Worm (Caenorhabditis elegans): ENCODE measurements around the gene C01G6.3.

Gene C01G6.3

DNA sequence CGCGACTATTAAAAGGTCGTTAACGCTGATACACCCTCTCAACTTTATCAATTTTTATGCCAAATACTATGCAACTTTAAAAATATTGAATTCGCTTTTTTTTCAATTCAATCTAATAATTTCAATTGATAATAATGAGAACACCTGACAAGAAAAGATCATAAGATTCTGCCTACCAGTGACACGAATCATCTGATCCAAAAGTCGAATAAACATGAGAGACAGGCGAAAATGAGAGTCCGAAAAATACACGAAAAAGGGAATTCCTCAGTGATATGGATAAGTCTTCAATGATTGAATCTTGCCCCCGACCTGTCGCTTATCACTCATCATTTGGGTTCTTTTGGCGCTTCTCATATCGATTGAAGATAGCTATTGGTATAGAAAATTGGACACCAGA is 28.1 kb upstream of the C01G6.3 start:
- TF ChIP-seq cog-1 (tag; optimal IDR thresholded peaks at IDR 0.05): no peak
- TF ChIP-seq T22C8.4 (GFP tag; IDR thresholded peaks at IDR 0.05): no peak

DNA sequence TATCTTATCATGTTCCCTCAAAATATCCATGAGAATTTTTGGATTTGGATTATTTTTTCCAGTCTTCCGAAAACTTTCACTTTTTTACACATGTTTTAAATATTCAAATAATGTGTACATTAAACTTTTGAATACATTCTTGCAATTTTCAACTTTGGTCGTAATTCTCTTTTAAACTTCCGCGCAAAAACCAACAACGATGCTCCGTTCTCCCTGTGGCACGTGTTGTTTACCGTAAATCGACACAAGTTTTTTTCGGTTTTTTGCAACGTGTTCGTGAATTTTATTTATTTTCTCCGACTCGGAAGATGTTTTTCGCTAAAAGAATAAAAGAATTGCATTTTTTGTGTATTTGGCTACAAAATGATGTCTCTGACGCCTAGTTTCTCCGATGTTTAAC is 26.9 kb upstream of the C01G6.3 start:
- no peak for TF ChIP-seq T22C8.4 (GFP tag; IDR thresholded peaks at IDR 0.05)
- no peak for TF ChIP-seq ztf-29 (GFP tag; IDR thresholded peaks at IDR 0.05)
- TF ChIP-seq ref-1 (GFP tag; conservative IDR thresholded peaks at IDR 0.05): no peak
- TF ChIP-seq cog-1 (tag; optimal IDR thresholded peaks at IDR 0.05): no peak
- no peak for TF ChIP-seq ztf-23 (GFP tag; IDR thresholded peaks at IDR 0.05)
- no peak for TF ChIP-seq tab-1 (GFP tag; IDR thresholded peaks at IDR 0.05)
- no peak for TF ChIP-seq flt-1 (GFP tag; IDR thresholded peaks at IDR 0.05)
- no peak for TF ChIP-seq med-1 (GFP tag; optimal IDR thresholded peaks at IDR 0.05; ENCODE audit: insufficient read depth)
- TF ChIP-seq klf-2 (GFP tag; conservative IDR thresholded peaks at IDR 0.05): no peak

DNA sequence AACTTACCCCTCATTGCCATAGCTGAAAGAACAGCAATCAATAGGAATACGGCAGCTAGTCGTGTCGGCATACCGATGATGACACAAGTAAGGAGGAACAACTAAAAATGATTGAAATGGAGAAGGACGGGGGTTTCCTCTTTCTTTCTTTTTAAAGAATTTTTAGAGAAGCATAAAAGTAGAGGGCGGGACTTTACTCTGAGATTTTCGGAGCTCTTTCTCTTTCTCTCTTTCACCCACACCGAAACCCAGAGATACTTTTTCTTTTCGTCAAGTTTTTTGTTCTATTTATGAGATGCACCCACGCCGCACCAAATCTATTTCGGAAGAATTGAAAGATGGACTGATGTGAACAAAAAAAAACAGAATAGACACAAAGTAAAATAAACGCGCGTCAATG is 23.0 kb upstream of the C01G6.3 start, which contains the start of gene T26C5.5:
TSS of gene T26C5.5 (minus strand) at position 101 of the 400 bp plus-strand sequence.
- TF ChIP-seq ref-1 (GFP tag; conservative IDR thresholded peaks at IDR 0.05) (no peak), klf-2 (GFP tag; conservative IDR thresholded peaks at IDR 0.05) (no peak), med-1 (GFP tag; optimal IDR thresholded peaks at IDR 0.05; ENCODE audit: insufficient read depth) (no peak), flt-1 (GFP tag; IDR thresholded peaks at IDR 0.05) (no peak), cog-1 (tag; optimal IDR thresholded peaks at IDR 0.05) (no peak), T22C8.4 (GFP tag; IDR thresholded peaks at IDR 0.05) (no peak), tab-1 (GFP tag; IDR thresholded peaks at IDR 0.05) (no peak), ztf-29 (GFP tag; IDR thresholded peaks at IDR 0.05) (no peak), ztf-23 (GFP tag; IDR thresholded peaks at IDR 0.05) (no peak)

DNA sequence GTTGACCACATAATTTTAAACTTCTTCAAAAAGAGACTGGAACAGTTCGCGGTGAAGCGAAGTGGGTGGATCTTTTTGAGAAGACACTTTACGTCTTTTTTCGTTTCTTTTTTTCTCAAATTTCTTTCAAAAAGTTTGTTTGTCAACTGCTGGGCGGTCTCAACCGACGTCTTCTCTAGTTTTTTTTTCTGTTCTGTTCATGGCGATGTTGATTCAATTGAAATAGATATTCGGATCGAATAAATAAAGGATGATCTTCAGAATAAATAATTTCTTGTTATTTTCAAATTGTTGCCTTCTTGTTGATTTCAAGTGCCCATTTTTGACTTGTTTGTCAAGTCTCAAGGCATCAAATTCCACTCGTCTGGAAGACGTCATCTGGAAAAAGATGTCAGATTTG is 19.3 kb upstream of the C01G6.3 start, which contains the start of gene T26C5.4:
TSS of gene T26C5.4 (minus strand) at position 101 of the 400 bp plus-strand sequence.
- TF ChIP-seq ztf-23 (GFP tag; IDR thresholded peaks at IDR 0.05): no peak
- TF ChIP-seq T22C8.4 (GFP tag; IDR thresholded peaks at IDR 0.05): no peak
- no peak for TF ChIP-seq ref-1 (GFP tag; conservative IDR thresholded peaks at IDR 0.05)
- no peak for TF ChIP-seq flt-1 (GFP tag; IDR thresholded peaks at IDR 0.05)
- no peak for TF ChIP-seq cog-1 (tag; optimal IDR thresholded peaks at IDR 0.05)
- no peak for TF ChIP-seq med-1 (GFP tag; optimal IDR thresholded peaks at IDR 0.05; ENCODE audit: insufficient read depth)
- TF ChIP-seq ztf-29 (GFP tag; IDR thresholded peaks at IDR 0.05): no peak
- TF ChIP-seq tab-1 (GFP tag; IDR thresholded peaks at IDR 0.05): no peak
- TF ChIP-seq klf-2 (GFP tag; conservative IDR thresholded peaks at IDR 0.05): no peak

DNA sequence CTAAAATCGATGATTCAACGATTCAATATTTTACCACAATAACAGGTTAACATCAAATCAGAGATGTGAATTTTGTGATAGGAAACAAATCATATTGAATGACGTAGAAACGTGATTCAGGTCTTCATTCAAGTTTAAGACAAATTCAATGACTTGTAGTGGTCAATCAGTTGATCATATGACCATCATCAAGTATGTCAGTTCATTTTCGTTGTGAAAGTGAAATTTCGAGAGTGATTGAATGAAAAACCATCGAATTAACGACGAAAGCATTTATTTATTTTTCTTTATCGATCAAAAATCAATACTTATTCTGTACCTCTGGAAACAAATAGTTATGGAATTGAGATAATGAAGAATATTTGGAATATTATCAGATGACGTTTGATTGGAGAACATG is 18.2 kb upstream of the C01G6.3 start:
- TF ChIP-seq ref-1 (GFP tag; conservative IDR thresholded peaks at IDR 0.05) (no peak), cog-1 (tag; optimal IDR thresholded peaks at IDR 0.05) (no peak), med-1 (GFP tag; optimal IDR thresholded peaks at IDR 0.05; ENCODE audit: insufficient read depth) (no peak), ztf-23 (GFP tag; IDR thresholded peaks at IDR 0.05) (no peak), klf-2 (GFP tag; conservative IDR thresholded peaks at IDR 0.05) (no peak), tab-1 (GFP tag; IDR thresholded peaks at IDR 0.05) (no peak), ztf-29 (GFP tag; IDR thresholded peaks at IDR 0.05) (no peak), T22C8.4 (GFP tag; IDR thresholded peaks at IDR 0.05) (no peak)

DNA sequence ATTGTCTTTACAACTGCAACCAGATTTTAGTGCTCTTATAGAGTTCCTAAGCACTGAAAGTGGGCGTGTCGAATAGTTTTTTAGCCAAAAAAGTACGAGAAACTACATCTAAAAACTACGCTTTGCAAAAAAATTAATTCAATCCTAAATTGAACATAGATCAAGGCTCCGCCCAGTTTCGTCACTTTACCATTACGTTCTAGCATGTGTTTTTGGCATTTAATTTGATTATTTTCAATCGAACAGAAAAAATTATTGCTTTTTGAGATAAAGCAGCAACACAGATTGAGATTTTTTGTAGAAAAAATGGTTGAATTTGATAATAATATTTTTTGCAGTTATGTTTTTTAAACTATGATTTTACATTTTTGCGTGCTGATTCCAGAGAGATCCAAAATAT is 15.5 kb upstream of the C01G6.3 start, which contains the start of gene nlp-82:
TSS of gene nlp-82 (minus strand) at position 101 of the 400 bp plus-strand sequence.
- no peak for TF ChIP-seq T22C8.4 (GFP tag; IDR thresholded peaks at IDR 0.05)
- TF ChIP-seq ztf-23 (GFP tag; IDR thresholded peaks at IDR 0.05): no peak
- no peak for TF ChIP-seq tab-1 (GFP tag; IDR thresholded peaks at IDR 0.05)
- no peak for TF ChIP-seq flt-1 (GFP tag; IDR thresholded peaks at IDR 0.05)
- TF ChIP-seq klf-2 (GFP tag; conservative IDR thresholded peaks at IDR 0.05): no peak
- TF ChIP-seq med-1 (GFP tag; optimal IDR thresholded peaks at IDR 0.05; ENCODE audit: insufficient read depth): no peak
- no peak for TF ChIP-seq ztf-29 (GFP tag; IDR thresholded peaks at IDR 0.05)

DNA sequence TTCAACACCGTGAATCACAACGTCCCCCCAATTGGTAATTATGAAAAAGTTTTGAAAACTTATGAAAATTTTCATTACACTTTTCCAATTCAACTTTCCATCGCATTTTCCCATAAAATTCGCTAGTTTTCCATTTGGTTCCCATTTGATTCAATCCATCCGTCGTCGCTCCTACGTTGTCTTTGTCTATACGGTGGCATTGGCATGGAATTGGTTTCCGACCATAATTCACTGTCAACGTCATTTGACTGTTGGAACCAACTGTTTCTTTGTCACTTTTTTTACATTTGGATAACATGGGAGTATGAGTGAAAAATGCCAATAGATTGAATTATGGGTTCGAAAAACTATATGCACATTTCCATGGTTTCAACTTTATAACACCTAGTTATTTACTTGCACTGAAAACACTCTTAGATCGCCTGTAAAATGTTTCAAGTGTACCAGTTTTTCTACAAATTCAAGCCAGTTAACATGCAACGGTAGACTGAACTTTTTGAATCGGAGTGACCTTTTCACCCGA is 11.6 kb upstream of the C01G6.3 start:
- TF ChIP-seq med-1 (GFP tag; optimal IDR thresholded peaks at IDR 0.05; ENCODE audit: insufficient read depth) (no peak), klf-2 (GFP tag; conservative IDR thresholded peaks at IDR 0.05) (no peak), T22C8.4 (GFP tag; IDR thresholded peaks at IDR 0.05) (0 out of 2 replicates have a peak, but pooled peaks have one; percentile 11), flt-1 (GFP tag; IDR thresholded peaks at IDR 0.05) (peak; percentile 52), cog-1 (tag; optimal IDR thresholded peaks at IDR 0.05) (peak; percentile 9), tab-1 (GFP tag; IDR thresholded peaks at IDR 0.05) (no peak), ztf-23 (GFP tag; IDR thresholded peaks at IDR 0.05) (no peak), ref-1 (GFP tag; conservative IDR thresholded peaks at IDR 0.05) (no peak), ztf-29 (GFP tag; IDR thresholded peaks at IDR 0.05) (no peak)

DNA sequence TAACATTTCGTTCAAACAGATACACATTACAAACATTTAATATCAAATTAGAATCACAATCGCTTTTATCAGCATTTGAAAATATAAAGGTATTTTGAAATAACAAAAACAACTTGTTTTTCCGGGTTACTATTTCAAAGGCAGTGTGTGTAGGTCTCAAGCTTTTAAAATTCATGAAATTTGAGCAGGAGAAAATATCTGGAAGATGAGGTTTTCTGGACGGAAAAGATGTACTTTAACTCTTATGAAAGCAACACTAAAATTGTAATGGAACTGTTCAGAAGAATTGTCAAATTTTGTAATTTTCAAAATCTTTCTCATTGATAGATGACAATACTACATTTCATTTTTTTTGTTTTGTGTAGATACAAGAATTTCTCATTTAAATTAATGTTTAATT is 11.1 kb upstream of the C01G6.3 start:
- no peak for TF ChIP-seq klf-2 (GFP tag; conservative IDR thresholded peaks at IDR 0.05)
- TF ChIP-seq ztf-23 (GFP tag; IDR thresholded peaks at IDR 0.05): 0 out of 2 replicates have a peak, but pooled peaks have one; percentile 42

DNA sequence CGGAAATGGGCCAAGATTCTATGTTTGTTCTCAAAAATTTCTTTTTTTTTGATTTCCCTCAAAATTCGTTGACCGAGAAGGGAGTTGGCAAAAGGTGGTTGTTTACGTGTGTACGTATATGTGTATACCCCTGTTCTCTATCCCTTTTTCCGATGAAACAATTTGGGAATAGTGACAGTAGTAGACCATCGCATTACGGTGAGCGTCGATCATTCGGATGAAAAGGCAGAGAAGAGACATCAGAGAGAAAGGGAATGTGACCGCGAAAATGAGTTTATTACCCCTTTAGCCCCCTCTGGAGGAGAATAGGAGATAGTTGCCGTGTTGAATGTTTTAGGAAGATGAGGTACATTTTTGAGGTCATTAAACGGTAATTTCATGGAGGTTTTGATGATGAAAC is 9.7 kb upstream of the C01G6.3 start:
- TF ChIP-seq ref-1 (GFP tag; conservative IDR thresholded peaks at IDR 0.05): no peak
- no peak for TF ChIP-seq med-1 (GFP tag; optimal IDR thresholded peaks at IDR 0.05; ENCODE audit: insufficient read depth)
- no peak for TF ChIP-seq klf-2 (GFP tag; conservative IDR thresholded peaks at IDR 0.05)
- TF ChIP-seq flt-1 (GFP tag; IDR thresholded peaks at IDR 0.05): no peak
- TF ChIP-seq tab-1 (GFP tag; IDR thresholded peaks at IDR 0.05): no peak
- no peak for TF ChIP-seq cog-1 (tag; optimal IDR thresholded peaks at IDR 0.05)
- TF ChIP-seq ztf-23 (GFP tag; IDR thresholded peaks at IDR 0.05): no peak
- no peak for TF ChIP-seq T22C8.4 (GFP tag; IDR thresholded peaks at IDR 0.05)
- no peak for TF ChIP-seq ztf-29 (GFP tag; IDR thresholded peaks at IDR 0.05)

DNA sequence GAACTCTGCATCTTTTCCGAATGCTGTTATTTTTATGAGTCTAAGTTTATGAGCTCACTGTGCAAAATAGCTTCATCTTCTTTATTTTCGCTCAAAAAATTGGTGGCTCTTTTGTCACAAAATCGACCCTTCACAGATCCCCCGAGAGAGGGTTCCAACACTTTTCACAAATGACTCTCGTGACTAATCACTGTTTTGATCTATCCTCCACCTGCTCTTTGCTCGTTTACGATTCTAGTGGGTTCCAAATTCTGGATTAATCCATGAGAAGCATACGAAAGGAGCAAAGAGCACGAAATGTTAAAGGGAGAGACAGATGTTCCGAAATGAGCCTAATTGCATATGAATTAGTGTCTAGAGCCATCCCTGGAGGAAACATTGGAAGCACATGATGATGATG is 8.3 kb upstream of the C01G6.3 start:
- TF ChIP-seq tab-1 (GFP tag; IDR thresholded peaks at IDR 0.05) (no peak), flt-1 (GFP tag; IDR thresholded peaks at IDR 0.05) (no peak), ref-1 (GFP tag; conservative IDR thresholded peaks at IDR 0.05) (no peak), ztf-23 (GFP tag; IDR thresholded peaks at IDR 0.05) (no peak), cog-1 (tag; optimal IDR thresholded peaks at IDR 0.05) (no peak), ztf-29 (GFP tag; IDR thresholded peaks at IDR 0.05) (no peak), klf-2 (GFP tag; conservative IDR thresholded peaks at IDR 0.05) (no peak), med-1 (GFP tag; optimal IDR thresholded peaks at IDR 0.05; ENCODE audit: insufficient read depth) (no peak), T22C8.4 (GFP tag; IDR thresholded peaks at IDR 0.05) (no peak)
